Worm (Caenorhabditis elegans) whole organism, L1 larva: Measurements from ENCODE around the gene col-99.

Experiments
- C16A3.4 ChIP-seq: fragments of 150-350 bp; optimal IDR thresholded peaks from 2 replicates; lab custom pipeline; 2014; ENCODE audit warnings: missing biosample characterization, missing genetic modification characterization
- F16B12.6 ChIP-seq: fragments of 150-350 bp; optimal IDR thresholded peaks from 2 replicates; lab custom pipeline; 2014; ENCODE audit warnings: missing biosample characterization, missing genetic modification characterization
- Y116A8C.19 ChIP-seq: sonication (generic microtip); optimal IDR thresholded peaks from 2 replicates; lab custom pipeline; 2016; ENCODE audit warnings: missing compliant biosample characterization, missing genetic modification characterization, borderline replicate concordance
- ama-1 ChIP-seq: fragments of 150-350 bp; optimal IDR thresholded peaks from 2 replicates; lab custom pipeline; 2014
- blmp-1 ChIP-seq: fragments of 150-350 bp; optimal IDR thresholded peaks from 2 replicates; lab custom pipeline; 2014; ENCODE audit warnings: missing biosample characterization, missing genetic modification characterization
- ceh-8 ChIP-seq: fragments of 200-800 bp; sonication (Bioruptor generic); optimal IDR thresholded peaks from 2 replicates; lab custom pipeline; 2018; ENCODE audit warnings: mild to moderate bottlenecking, missing genetic modification characterization, moderate library complexity, missing compliant biosample characterization
- ceh-82 ChIP-seq, 3 experiments: fragments of 150-350 bp in 1 of 3; sonication (generic microtip) in 2 of 3; optimal IDR thresholded peaks; 2 replicates each; lab custom pipeline; 2014 to 2017; ENCODE audit warnings: missing biosample characterization in 3 of 3, missing genetic modification characterization in 3 of 3
- dsc-1 ChIP-seq: sonication (generic microtip); optimal IDR thresholded peaks from 2 replicates; lab custom pipeline; 2016; ENCODE audit warnings: mild to moderate bottlenecking, missing genetic modification characterization, missing compliant biosample characterization
- efl-1 ChIP-seq, 4 experiments: fragments of 150-350 bp; optimal IDR thresholded peaks in 3 of 4; peaks in 1 of 4; 1 replicate in 1 of 4; 2 replicates in 3 of 4; lab custom pipeline; 2014; ENCODE audit warnings: missing biosample characterization in 2 of 4, missing genetic modification characterization in 2 of 4, missing genetic modification reagents in 2 of 4
- efl-3 ChIP-seq: fragments of 200-800 bp; sonication (Bioruptor generic); optimal IDR thresholded peaks from 2 replicates; lab custom pipeline; 2018; ENCODE audit warnings: mild to moderate bottlenecking, missing genetic modification characterization, missing compliant biosample characterization
- elt-3 ChIP-seq, 6 experiments: fragments of 150-350 bp in 1 of 6; sonication (generic microtip); optimal IDR thresholded peaks; 2 replicates each; lab custom pipeline; 2017 to 2018; ENCODE audit warnings: missing biosample characterization in 6 of 6, missing genetic modification characterization in 6 of 6, inconsistent platforms in 1 of 6
- fkh-10 ChIP-seq: sonication (generic microtip); optimal IDR thresholded peaks from 2 replicates; lab custom pipeline; 2017; ENCODE audit warnings: missing biosample characterization, missing genetic modification reagents, missing genetic modification characterization
- fkh-8 ChIP-seq: sonication (generic microtip); optimal IDR thresholded peaks from 2 replicates; lab custom pipeline; 2016; ENCODE audit warnings: mild to moderate bottlenecking, missing genetic modification characterization, missing compliant biosample characterization
- fos-1 ChIP-seq: fragments of 150-350 bp; optimal IDR thresholded peaks from 2 replicates; lab custom pipeline; 2014; ENCODE audit warnings: missing biosample characterization, missing genetic modification characterization
- grh-1 ChIP-seq: fragments of 200-800 bp; sonication (Bioruptor generic); IDR thresholded peaks from 2 replicates; pipeline ENCODE4 v1.3.6; 2022; ENCODE audit warnings: missing genetic modification reagents, missing genetic modification characterization, missing compliant biosample characterization
- isw-1 ChIP-seq: fragments of 200-800 bp; sonication (Bioruptor generic); IDR thresholded peaks from 2 replicates; pipeline ENCODE4 v1.3.6; 2022; ENCODE audit warnings: missing genetic modification characterization, missing compliant biosample characterization
- jun-1 ChIP-seq: fragments of 150-350 bp; optimal IDR thresholded peaks from 2 replicates; lab custom pipeline; 2014; ENCODE audit warnings: missing biosample characterization, missing genetic modification reagents, missing genetic modification characterization
- lin-13 ChIP-seq: fragments of 150-350 bp; optimal IDR thresholded peaks from 2 replicates; lab custom pipeline; 2014; ENCODE audit warnings: missing biosample characterization, missing genetic modification reagents, missing genetic modification characterization
- lin-14 ChIP-seq: fragments of 200-800 bp; sonication (Bioruptor generic); optimal IDR thresholded peaks from 2 replicates; lab custom pipeline; 2018; ENCODE audit warnings: mild to moderate bottlenecking, missing genetic modification characterization, moderate library complexity, missing compliant biosample characterization
- lin-15B ChIP-seq: fragments of 150-350 bp; sonication (generic microtip); optimal IDR thresholded peaks from 3 replicates; lab custom pipeline; 2014; ENCODE audit warnings: missing biosample characterization, missing genetic modification characterization
- lin-35 ChIP-seq, 2 experiments: fragments of 150-350 bp; optimal IDR thresholded peaks; 2 replicates each; lab custom pipeline; 2014; ENCODE audit warnings: missing biosample characterization in 2 of 2, missing genetic modification characterization in 2 of 2, missing genetic modification reagents in 2 of 2
- lin-39 ChIP-seq: fragments of 150-350 bp; optimal IDR thresholded peaks from 2 replicates; lab custom pipeline; 2014; ENCODE audit warnings: missing biosample characterization, missing genetic modification reagents, missing genetic modification characterization
- lir-3 ChIP-seq: sonication (generic microtip); optimal IDR thresholded peaks from 2 replicates; lab custom pipeline; 2016; ENCODE audit warnings: mild to moderate bottlenecking, missing genetic modification characterization, moderate library complexity, missing compliant biosample characterization; ENCODE audit not compliant: poor library complexity
- lsy-2 ChIP-seq, 2 experiments: fragments of 150-350 bp; optimal IDR thresholded peaks; 2 replicates each; lab custom pipeline; 2014; ENCODE audit warnings: missing biosample characterization in 2 of 2, missing genetic modification characterization in 2 of 2
- mdl-1 ChIP-seq, 2 experiments: fragments of 150-350 bp; optimal IDR thresholded peaks; 2 replicates each; lab custom pipeline; 2014 to 2017; ENCODE audit warnings: missing biosample characterization in 2 of 2, missing genetic modification characterization in 2 of 2, inconsistent platforms in 1 of 2
- mep-1 ChIP-seq: fragments of 150-350 bp; optimal IDR thresholded peaks from 2 replicates; lab custom pipeline; 2014; ENCODE audit warnings: missing biosample characterization, missing genetic modification characterization
- nhr-12 ChIP-seq: sonication (generic microtip); optimal IDR thresholded peaks from 2 replicates; lab custom pipeline; 2017; ENCODE audit warnings: missing biosample characterization, missing genetic modification characterization
- nhr-19 ChIP-seq: fragments of 200-800 bp; sonication (Bioruptor generic); conservative IDR thresholded peaks from 2 replicates; pipeline ENCODE4 v1.3.6; 2022; ENCODE audit warnings: missing genetic modification characterization, missing compliant biosample characterization
- nhr-20 ChIP-seq: sonication (generic microtip); optimal IDR thresholded peaks from 2 replicates; lab custom pipeline; 2016; ENCODE audit warnings: mild to moderate bottlenecking, missing genetic modification characterization, missing compliant biosample characterization
- nhr-237 ChIP-seq: fragments of 150-350 bp; optimal IDR thresholded peaks from 2 replicates; lab custom pipeline; 2014; ENCODE audit warnings: missing biosample characterization, missing genetic modification characterization
- nhr-28 ChIP-seq: fragments of 150-350 bp; optimal IDR thresholded peaks from 2 replicates; lab custom pipeline; 2014; ENCODE audit warnings: missing biosample characterization, missing genetic modification characterization
- nhr-47 ChIP-seq: sonication (generic microtip); optimal IDR thresholded peaks from 2 replicates; lab custom pipeline; 2016; ENCODE audit warnings: mild to moderate bottlenecking, missing genetic modification characterization, moderate library complexity, missing compliant biosample characterization
- nhr-71 ChIP-seq: sonication (generic microtip); optimal IDR thresholded peaks from 2 replicates; lab custom pipeline; 2016; ENCODE audit warnings: mild to moderate bottlenecking, missing genetic modification characterization, moderate library complexity, missing compliant biosample characterization
- nhr-77 ChIP-seq: fragments of 150-350 bp; optimal IDR thresholded peaks from 2 replicates; lab custom pipeline; 2014; ENCODE audit warnings: missing biosample characterization, missing genetic modification characterization
- nhr-84 ChIP-seq: sonication (generic microtip); optimal IDR thresholded peaks from 2 replicates; lab custom pipeline; 2017; ENCODE audit warnings: missing biosample characterization, missing genetic modification characterization
- pax-3 ChIP-seq: fragments of 200-800 bp; sonication (Bioruptor generic); optimal IDR thresholded peaks from 2 replicates; lab custom pipeline; 2018; ENCODE audit warnings: mild to moderate bottlenecking, missing genetic modification characterization, moderate library complexity, missing compliant biosample characterization
- pqm-1 ChIP-seq: sonication (generic microtip); optimal IDR thresholded peaks from 3 replicates; lab custom pipeline; 2017; ENCODE audit warnings: missing biosample characterization, missing genetic modification characterization
- skn-1 ChIP-seq: fragments of 150-350 bp; optimal IDR thresholded peaks from 2 replicates; lab custom pipeline; 2014; ENCODE audit warnings: missing biosample characterization, missing genetic modification characterization
- snu-23 ChIP-seq: sonication (generic microtip); optimal IDR thresholded peaks from 2 replicates; lab custom pipeline; 2016; ENCODE audit warnings: missing genetic modification characterization, missing compliant biosample characterization
- swsn-7 ChIP-seq: sonication (generic microtip); optimal IDR thresholded peaks from 2 replicates; lab custom pipeline; 2016; ENCODE audit warnings: missing genetic modification characterization, missing compliant biosample characterization
- tbx-2 ChIP-seq: sonication (generic microtip); optimal IDR thresholded peaks from 2 replicates; lab custom pipeline; 2016; ENCODE audit warnings: missing genetic modification characterization, missing compliant biosample characterization
- unc-130 ChIP-seq: fragments of 150-350 bp; optimal IDR thresholded peaks from 2 replicates; lab custom pipeline; 2017; ENCODE audit warnings: missing biosample characterization, missing genetic modification characterization, inconsistent platforms
- xbp-1 ChIP-seq: sonication (generic microtip); optimal IDR thresholded peaks from 2 replicates; lab custom pipeline; 2016; ENCODE audit warnings: missing genetic modification characterization, missing compliant biosample characterization
- zip-4 ChIP-seq: fragments of 200-800 bp; sonication (Bioruptor generic); optimal IDR thresholded peaks from 2 replicates; lab custom pipeline; 2018; ENCODE audit warnings: mild to moderate bottlenecking, missing genetic modification characterization, moderate library complexity, missing compliant biosample characterization
- ztf-11 ChIP-seq, 2 experiments: sonication (generic microtip); optimal IDR thresholded peaks; 2 replicates each; lab custom pipeline; 2016 to 2017; ENCODE audit warnings: missing genetic modification characterization in 2 of 2, missing biosample characterization in 1 of 2, missing compliant biosample characterization in 1 of 2
- ztf-4 ChIP-seq: fragments of 150-350 bp; optimal IDR thresholded peaks from 2 replicates; lab custom pipeline; 2014; ENCODE audit warnings: missing biosample characterization, missing genetic modification characterization

The col-99 gene

ce11 chrIV:149794-150193 lies 2.1 kb upstream of the col-99 start:
- TF ChIP-seq fkh-8 (tag; lab: Kevin White, UChicago) (no peak), xbp-1 (tag; lab: Kevin White, UChicago) (no peak), nhr-47 (tag; lab: Kevin White, UChicago) (no peak), ztf-4 (tag; lab: Kevin White, UChicago) (no peak), nhr-28 (tag; lab: Kevin White, UChicago) (no peak), nhr-71 (no peak), nhr-12 (tag; lab: Kevin White, UChicago) (no peak), lin-39 (tag; lab: Kevin White, UChicago) (no peak), C16A3.4 (tag; lab: Kevin White, UChicago) (no peak), elt-3 (tag; optimal IDR thresholded peaks at IDR 0.05; lab: Kevin White, UChicago) (no peak), lin-13 (GFP tag; lab: Kevin White, UChicago) (no peak), skn-1 (tag; lab: Kevin White, UChicago) (no peak), pqm-1 (tag; lab: Kevin White, UChicago) (no peak), lir-3 (tag; lab: Kevin White, UChicago) (no peak), swsn-7 (tag; lab: Kevin White, UChicago) (no peak)

DNA sequence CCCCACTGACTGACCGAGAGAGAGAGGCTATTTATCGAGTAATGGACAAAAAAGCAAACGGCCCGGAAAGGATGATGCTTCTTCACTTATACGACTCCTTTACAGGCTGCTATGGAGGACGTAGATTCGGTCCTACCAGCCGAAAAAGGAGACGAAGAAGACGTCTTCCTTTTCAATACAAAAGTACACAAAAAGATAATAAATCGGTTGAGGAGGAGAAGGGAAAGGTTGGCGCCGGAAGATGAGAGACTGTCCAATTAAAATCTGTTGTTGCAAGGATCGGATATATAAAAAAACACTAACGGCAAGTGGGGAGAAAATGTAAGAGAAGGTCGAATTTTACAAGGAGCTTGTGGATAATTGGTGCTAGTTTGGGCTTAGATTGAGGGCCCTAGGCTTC lies 1.0 kb upstream of the col-99 start:
- TF ChIP-seq blmp-1 (peak; percentile 5), nhr-20 (tag; lab: Kevin White, UChicago) (no peak)

DNA sequence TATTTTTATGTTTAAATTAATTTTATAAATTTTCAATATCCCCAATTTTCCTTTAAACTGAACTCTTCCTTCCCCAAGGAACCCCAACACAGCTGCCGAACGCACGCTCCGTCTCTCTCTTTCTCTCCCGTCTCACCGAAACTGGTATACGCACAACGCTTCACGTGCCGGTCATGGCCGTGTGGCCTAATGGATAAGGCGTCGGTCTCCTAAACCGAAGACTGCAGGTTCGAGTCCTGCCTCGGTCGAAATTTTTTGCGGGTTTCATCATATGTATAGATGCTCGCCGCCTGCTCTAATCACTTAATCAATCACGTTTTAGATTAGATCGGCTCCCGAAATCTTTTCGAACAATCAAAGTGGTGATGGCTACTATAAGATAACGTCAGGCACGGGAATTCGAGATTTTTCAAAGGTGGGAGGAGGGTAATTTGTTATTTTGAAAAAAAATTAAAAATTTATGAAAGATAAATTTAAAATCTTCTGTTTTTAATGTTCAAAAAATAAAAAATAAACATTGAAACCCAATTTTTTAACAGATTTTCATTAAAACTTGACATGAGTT lies 3.8 kb downstream of the col-99 start:
- peak; percentile 1 for TF ChIP-seq zip-4
- TF ChIP-seq nhr-19 (GFP tag; lab: Robert Waterston, UW): peak; percentile 58
- peak; percentile 54 for TF ChIP-seq fkh-8 (tag; lab: Kevin White, UChicago)
- TF ChIP-seq dsc-1: peak; percentile 64
- peak in 1 of 6 experiments; percentile 5 for TF ChIP-seq elt-3 (tag; optimal IDR thresholded peaks at IDR 0.05; lab: Kevin White, UChicago)
- peak; percentile 10 for TF ChIP-seq lin-15B (tag; lab: Kevin White, UChicago)
- no peak for TF ChIP-seq nhr-28 (tag; lab: Kevin White, UChicago)
- peak; percentile 4 for TF ChIP-seq pax-3 (tag; lab: Kevin White, UChicago)
- peak; percentile 55 for TF ChIP-seq nhr-20 (tag; lab: Kevin White, UChicago)
- TF ChIP-seq lsy-2 (tag; optimal IDR thresholded peaks at IDR 0.05; lab: Kevin White, UChicago): peak; percentile 60 to 68
- TF ChIP-seq C16A3.4 (tag; lab: Kevin White, UChicago): peak; percentile 39
- TF ChIP-seq unc-130 (tag; lab: Kevin White, UChicago): peak; percentile 74
- peak; percentile 39 for TF ChIP-seq fkh-10 (GFP tag; lab: Kevin White, UChicago)
- peak; percentile 4; the same call in 1 of the 2 replicates for TF ChIP-seq isw-1
- TF ChIP-seq ama-1 (lab: Kevin White, UChicago): no peak
- no peak for TF ChIP-seq efl-3 (GFP tag; lab: Kevin White, UChicago)
- peak; percentile 39 for TF ChIP-seq fos-1 (tag; lab: Kevin White, UChicago)
- peak; percentile 28 for TF ChIP-seq F16B12.6
- peak; percentile 81 for TF ChIP-seq snu-23 (GFP tag; lab: Kevin White, UChicago)
- TF ChIP-seq nhr-84 (tag; lab: Kevin White, UChicago): no peak
- TF ChIP-seq ztf-11 (tag; optimal IDR thresholded peaks at IDR 0.05; lab: Kevin White, UChicago): peak in 1 of 2 experiments; percentile 34
- peak; percentile 18 for TF ChIP-seq ceh-8 (GFP tag; lab: Kevin White, UChicago)
- no peak for TF ChIP-seq nhr-237 (tag; lab: Kevin White, UChicago)
- TF ChIP-seq tbx-2: peak; percentile 44
- peak; percentile 63 for TF ChIP-seq mep-1 (tag; lab: Kevin White, UChicago)
- peak; percentile 53 to 79 for TF ChIP-seq lin-35 (GFP tag; optimal IDR thresholded peaks at IDR 0.05; lab: Kevin White, UChicago)
- TF ChIP-seq lin-14 (GFP tag; lab: Kevin White, UChicago): peak; percentile 77
- TF ChIP-seq mdl-1 (tag; optimal IDR thresholded peaks at IDR 0.05; lab: Kevin White, UChicago): peak in 1 of 2 experiments; percentile 95
- peak; percentile 54 for TF ChIP-seq skn-1 (tag; lab: Kevin White, UChicago)
- TF ChIP-seq nhr-12 (tag; lab: Kevin White, UChicago): no peak
- TF ChIP-seq nhr-77 (tag; lab: Kevin White, UChicago): peak; percentile 52
- peak; percentile 63 for TF ChIP-seq swsn-7 (tag; lab: Kevin White, UChicago)
- TF ChIP-seq grh-1 (GFP tag; lab: Robert Waterston, UW): no peak
- TF ChIP-seq efl-1 (optimal IDR thresholded peaks at IDR 0.05; lab: Kevin White, UChicago): peak; percentile 23 to 51
- peak; percentile 30 to 92 for TF ChIP-seq efl-1 (GFP tag; optimal IDR thresholded peaks at IDR 0.05 in 1 of 2; lab: Kevin White, UChicago)
- peak in 2 of 3 experiments; percentile 42 to 73 for TF ChIP-seq ceh-82 (tag; optimal IDR thresholded peaks at IDR 0.05; lab: Kevin White, UChicago)
- no peak for TF ChIP-seq Y116A8C.19 (tag; lab: Kevin White, UChicago)
- TF ChIP-seq lin-13 (GFP tag; lab: Kevin White, UChicago): peak; percentile 33
- TF ChIP-seq xbp-1 (tag; lab: Kevin White, UChicago): peak; percentile 31
- TF ChIP-seq jun-1: peak; percentile 47
